Worm (Caenorhabditis elegans): Measurements from ENCODE around the gene ZK1248.15.
A peak's percentile ranks its signal among the peaks of the same experiment; 100 is the strongest.

The ZK1248.15 gene

DNA sequence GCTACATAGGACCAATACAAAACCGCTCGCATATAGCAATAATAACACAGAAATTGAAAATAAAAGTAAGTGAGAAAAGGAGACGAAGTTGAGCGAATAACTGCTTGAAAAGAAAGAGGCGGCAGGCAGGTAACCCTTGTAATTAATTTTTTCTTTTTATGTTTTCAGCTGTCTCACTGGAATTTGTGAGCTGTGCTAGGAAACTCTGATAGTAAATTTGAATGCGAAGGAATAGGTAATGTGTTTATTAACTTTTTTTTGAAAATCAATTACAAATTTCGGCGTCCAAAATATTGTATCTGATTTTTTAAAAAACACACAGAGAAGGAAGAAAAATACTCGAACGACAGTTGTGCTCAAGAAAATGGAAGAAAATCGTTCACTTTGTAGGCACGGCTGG lies 13.7 kb upstream of the ZK1248.15 start, which contains the start of gene H41C03.2:
TSS of gene H41C03.2 (minus strand) at position 101 of the 400 bp plus-strand sequence.
- TF ChIP-seq C34F6.9 (tag; optimal IDR thresholded peaks at IDR 0.05) = no peak
- no peak for TF ChIP-seq nhr-10 (tag; optimal IDR thresholded peaks at IDR 0.05)
- TF ChIP-seq sem-4 (tag; optimal IDR thresholded peaks at IDR 0.05) = no peak
- no peak for TF ChIP-seq ztf-11 (tag; optimal IDR thresholded peaks at IDR 0.05)
- TF ChIP-seq gmeb-1 (tag; optimal IDR thresholded peaks at IDR 0.05) = no peak
- TF ChIP-seq ceh-16 (tag; optimal IDR thresholded peaks at IDR 0.05) = no peak
- no peak for TF ChIP-seq fos-1 (tag; optimal IDR thresholded peaks at IDR 0.05)
- TF ChIP-seq ceh-82 (tag; optimal IDR thresholded peaks at IDR 0.05) = no peak
- no peak for TF ChIP-seq ztf-4 (tag; optimal IDR thresholded peaks at IDR 0.05)
- TF ChIP-seq nhr-77 (tag; optimal IDR thresholded peaks at IDR 0.05) = no peak
- no peak for TF ChIP-seq nhr-6 (tag; optimal IDR thresholded peaks at IDR 0.05)
- TF ChIP-seq alr-1 (tag; optimal IDR thresholded peaks at IDR 0.05) = no peak
- TF ChIP-seq sma-3 (GFP tag; optimal IDR thresholded peaks at IDR 0.05) = no peak
- TF ChIP-seq mab-5 (tag; optimal IDR thresholded peaks at IDR 0.05) = no peak
- no peak for TF ChIP-seq ZK546.5 (tag; optimal IDR thresholded peaks at IDR 0.05)
- no peak for TF ChIP-seq peb-1 (tag; optimal IDR thresholded peaks at IDR 0.05)
- no peak for TF ChIP-seq unc-62 (GFP tag; optimal IDR thresholded peaks at IDR 0.05)
- TF ChIP-seq skn-1 (tag; optimal IDR thresholded peaks at IDR 0.05) = no peak
- no peak for TF ChIP-seq lin-13 (GFP tag; optimal IDR thresholded peaks at IDR 0.05)

DNA sequence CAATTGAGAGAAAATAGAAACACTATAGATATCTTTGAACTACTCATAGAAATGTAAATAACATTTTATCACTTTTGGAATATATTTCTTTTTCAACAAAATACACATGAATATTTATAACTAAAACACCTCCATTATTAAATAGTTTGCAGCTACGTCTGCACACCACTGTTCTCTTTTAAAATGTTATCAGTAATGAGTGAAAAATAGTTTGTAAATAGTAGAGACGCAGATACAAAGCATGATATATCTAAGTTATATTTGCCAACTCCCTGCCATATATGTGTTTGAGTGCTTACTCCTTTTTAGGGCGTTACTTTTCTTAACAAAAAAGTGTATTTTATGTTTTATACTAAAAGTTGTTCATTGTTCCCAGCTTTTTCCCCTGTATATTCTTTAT lies 7.8 kb upstream of the ZK1248.15 start:
- TF ChIP-seq fos-1 (tag; optimal IDR thresholded peaks at IDR 0.05) = peak; percentile 25
- no peak for TF ChIP-seq zag-1 (tag; optimal IDR thresholded peaks at IDR 0.05)
- no peak for TF ChIP-seq alr-1 (tag; optimal IDR thresholded peaks at IDR 0.05)

DNA sequence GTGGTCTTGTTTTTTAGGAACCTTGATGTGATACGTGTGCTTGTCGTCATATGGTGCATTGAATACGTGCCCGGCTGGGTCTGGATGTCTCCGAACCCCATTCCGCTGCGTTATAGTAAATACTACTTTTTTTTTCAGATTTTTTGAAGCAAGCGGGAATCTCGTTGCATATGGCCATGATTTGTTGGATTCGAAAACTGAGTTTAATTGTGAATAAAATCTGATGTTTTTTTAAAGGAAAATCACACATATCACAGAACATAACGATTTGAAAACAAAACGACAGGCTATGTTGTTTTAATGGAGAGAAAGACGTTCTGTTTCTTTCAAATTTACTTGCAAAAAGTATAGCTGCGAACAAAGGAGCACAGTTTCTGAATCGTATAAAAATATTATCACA lies 7.1 kb upstream of the ZK1248.15 start, which contains the start of the genes ZK1248.17 and H41C03.3:
TSS of gene ZK1248.17 (minus strand) at position 101 of the 400 bp plus-strand sequence.
TSS of gene H41C03.3 (plus strand) at position 337 of the 400 bp plus-strand sequence.
- no peak for TF ChIP-seq fos-1 (tag; optimal IDR thresholded peaks at IDR 0.05)

- TF ChIP-seq unc-39 (tag; optimal IDR thresholded peaks at IDR 0.05) = peak; percentile 63
- peak; percentile 98 for TF ChIP-seq mab-5 (tag; optimal IDR thresholded peaks at IDR 0.05)
- no peak for TF ChIP-seq peb-1 (tag; optimal IDR thresholded peaks at IDR 0.05)
- peak; percentile 99 for TF ChIP-seq unc-55 (GFP tag; optimal IDR thresholded peaks at IDR 0.05)
- TF ChIP-seq nhr-21 (tag; optimal IDR thresholded peaks at IDR 0.05) = peak; percentile 99
- TF ChIP-seq ceh-16 (tag; optimal IDR thresholded peaks at IDR 0.05) = peak; percentile 96
- peak; percentile 99 for TF ChIP-seq sma-3 (GFP tag; optimal IDR thresholded peaks at IDR 0.05)
- no peak for TF ChIP-seq nhr-23 (tag; optimal IDR thresholded peaks at IDR 0.05)
- TF ChIP-seq skn-1 (tag; optimal IDR thresholded peaks at IDR 0.05) = peak; percentile 81
- TF ChIP-seq gmeb-1 (tag; optimal IDR thresholded peaks at IDR 0.05) = peak; percentile 95
- peak; percentile 94 for TF ChIP-seq aly-2 (tag; optimal IDR thresholded peaks at IDR 0.05)
- TF ChIP-seq nhr-25 (tag; optimal IDR thresholded peaks at IDR 0.05) = peak; percentile 99
- TF ChIP-seq snpc-4 (tag; optimal IDR thresholded peaks at IDR 0.05) = peak; percentile 100
- TF ChIP-seq egl-27 (tag; optimal IDR thresholded peaks at IDR 0.05) = peak; percentile 99
- peak; percentile 93 for TF ChIP-seq nhr-77 (tag; optimal IDR thresholded peaks at IDR 0.05)
- no peak for TF ChIP-seq elt-3 (tag; optimal IDR thresholded peaks at IDR 0.05)
- TF ChIP-seq C34F6.9 (tag; optimal IDR thresholded peaks at IDR 0.05) = peak; percentile 100
- TF ChIP-seq ztf-11 (tag; optimal IDR thresholded peaks at IDR 0.05) = peak; percentile 85
- TF ChIP-seq lin-13 (GFP tag; optimal IDR thresholded peaks at IDR 0.05) = peak; percentile 98
- TF ChIP-seq F13H6.1 (tag; optimal IDR thresholded peaks at IDR 0.05) = peak; percentile 99
- peak; percentile 95 for TF ChIP-seq nhr-237 (tag; optimal IDR thresholded peaks at IDR 0.05)
- TF ChIP-seq elt-1 (tag; optimal IDR thresholded peaks at IDR 0.05) = peak; percentile 45
- TF ChIP-seq lin-39 (tag; optimal IDR thresholded peaks at IDR 0.05) = peak; percentile 96
- peak; percentile 99 for TF ChIP-seq ztf-4 (tag; optimal IDR thresholded peaks at IDR 0.05)
- peak; percentile 79 for TF ChIP-seq dmd-4 (tag; optimal IDR thresholded peaks at IDR 0.05)
- TF ChIP-seq unc-62 (GFP tag; optimal IDR thresholded peaks at IDR 0.05) = peak; percentile 83
- TF ChIP-seq ZK546.5 (tag; optimal IDR thresholded peaks at IDR 0.05) = peak; percentile 85
- peak; percentile 98 for TF ChIP-seq sma-9 (GFP tag; optimal IDR thresholded peaks at IDR 0.05)
- TF ChIP-seq sma-9 (tag; optimal IDR thresholded peaks at IDR 0.05) = peak; percentile 71
- TF ChIP-seq nhr-11 (tag; optimal IDR thresholded peaks at IDR 0.05) = peak; percentile 88
- TF ChIP-seq R02D3.7 (tag; optimal IDR thresholded peaks at IDR 0.05) = peak; percentile 83
- TF ChIP-seq lin-11 (tag; optimal IDR thresholded peaks at IDR 0.05) = peak; percentile 99
- TF ChIP-seq alr-1 (tag; optimal IDR thresholded peaks at IDR 0.05) = no peak
- peak; percentile 82 for TF ChIP-seq blmp-1 (tag; optimal IDR thresholded peaks at IDR 0.05; ENCODE audit: insufficient read depth)
- TF ChIP-seq ama-1 (optimal IDR thresholded peaks at IDR 0.05) = peak; percentile 100
- peak; percentile 59 for TF ChIP-seq nhr-12 (tag; optimal IDR thresholded peaks at IDR 0.05)
- peak; percentile 98 for TF ChIP-seq nhr-6 (tag; optimal IDR thresholded peaks at IDR 0.05)
- TF ChIP-seq Y55F3AM.14 (GFP tag; optimal IDR thresholded peaks at IDR 0.05) = peak; percentile 97
- peak; percentile 64 for TF ChIP-seq mbf-1 (tag; optimal IDR thresholded peaks at IDR 0.05)
- peak; percentile 99 for TF ChIP-seq nhr-129 (tag; optimal IDR thresholded peaks at IDR 0.05)
- TF ChIP-seq crh-2 (tag; optimal IDR thresholded peaks at IDR 0.05) = peak; percentile 99
- peak; percentile 90 for TF ChIP-seq ceh-82 (tag; optimal IDR thresholded peaks at IDR 0.05)
Measured at ce11 chrII:5844694-5845129, 6.4 kb upstream of the ZK1248.15 start.
